Worm (Caenorhabditis elegans) whole organism, midembryonic: ENCODE results near the gene K11H12.1.
A peak's percentile ranks its signal among the peaks of the same experiment; 100 is the strongest.

ENCODE experiments used
- T22C8.4 ChIP-seq: fragments of 200-800 bp; sonication (Bioruptor generic); IDR thresholded peaks from 2 replicates; pipeline ENCODE4 v1.3.6; 2022; ENCODE audit warnings: missing genetic modification characterization, missing compliant biosample characterization
- cog-1 ChIP-seq: sonication (generic microtip); optimal IDR thresholded peaks from 2 replicates; lab custom pipeline; 2016; ENCODE audit warnings: missing genetic modification characterization, missing compliant biosample characterization
- flt-1 ChIP-seq: fragments of 200-800 bp; sonication (Bioruptor generic); IDR thresholded peaks from 2 replicates; pipeline ENCODE4 v1.3.6; 2022; ENCODE audit warnings: missing genetic modification characterization, missing compliant biosample characterization
- klf-2 ChIP-seq: fragments of 200-800 bp; sonication (Bioruptor generic); conservative IDR thresholded peaks from 2 replicates; pipeline ENCODE4 v1.3.6; 2022; ENCODE audit warnings: missing genetic modification reagents, missing genetic modification characterization, missing compliant biosample characterization
- med-1 ChIP-seq: sonication (generic microtip); optimal IDR thresholded peaks from 2 replicates; lab custom pipeline; 2017; ENCODE audit warnings: missing genetic modification characterization, mild to moderate bottlenecking, missing compliant biosample characterization, antibody characterized with exemption, missing genetic modification reagents; ENCODE audit not compliant: insufficient read depth
- ref-1 ChIP-seq: fragments of 200-800 bp; sonication (Bioruptor generic); conservative IDR thresholded peaks from 2 replicates; pipeline ENCODE4 v1.3.6; 2022; ENCODE audit warnings: missing genetic modification reagents, missing genetic modification characterization, missing compliant biosample characterization
- tab-1 ChIP-seq: fragments of 200-800 bp; sonication (Bioruptor generic); IDR thresholded peaks from 2 replicates; pipeline ENCODE4 v1.3.6; 2022; ENCODE audit warnings: missing genetic modification characterization, missing compliant biosample characterization
- ztf-23 ChIP-seq: fragments of 200-800 bp; sonication (Bioruptor generic); IDR thresholded peaks from 2 replicates; pipeline ENCODE4 v1.3.6; 2022; ENCODE audit warnings: missing genetic modification reagents, missing genetic modification characterization, missing compliant biosample characterization
- ztf-29 ChIP-seq: fragments of 200-800 bp; sonication (Bioruptor generic); IDR thresholded peaks from 2 replicates; pipeline ENCODE4 v1.3.6; 2022; ENCODE audit warnings: missing genetic modification reagents, missing genetic modification characterization, missing compliant biosample characterization

Gene K11H12.1

DNA sequence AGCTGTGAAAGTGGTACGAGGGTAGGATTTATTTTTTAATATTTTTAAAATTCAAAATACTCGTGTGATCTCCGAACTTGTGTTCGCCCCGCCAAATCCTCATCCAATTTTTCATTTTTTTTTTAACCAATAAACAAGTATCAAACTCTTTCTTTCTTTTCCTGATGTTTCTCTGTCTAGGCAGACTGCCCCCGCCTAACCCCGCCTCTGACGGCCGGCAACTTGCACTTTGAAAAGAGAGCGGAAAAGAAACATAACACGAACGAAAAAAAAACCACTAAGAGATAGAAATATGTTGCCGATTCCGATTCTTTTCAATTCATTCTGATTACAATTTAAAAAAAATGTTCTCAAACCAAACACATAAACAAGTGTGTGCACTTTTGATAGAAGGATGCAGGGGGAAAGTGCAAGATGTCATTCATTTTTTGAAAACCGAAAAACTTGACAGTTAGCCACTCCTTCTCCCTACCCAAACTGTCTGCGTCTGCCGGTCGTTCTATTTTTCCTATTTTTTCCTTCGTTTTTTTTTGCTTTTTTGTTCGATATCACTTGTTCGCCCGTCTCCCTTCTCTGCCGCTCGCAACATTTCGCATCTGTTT lies 27.2 kb downstream of the K11H12.1 start:
- TF ChIP-seq T22C8.4 (GFP tag; lab: Robert Waterston, UW) (no peak), med-1 (GFP tag; lab: Kevin White, UChicago) (no peak), klf-2 (GFP tag; lab: Robert Waterston, UW) (no peak), ztf-29 (GFP tag; lab: Robert Waterston, UW) (no peak), ref-1 (no peak), flt-1 (GFP tag; lab: Robert Waterston, UW) (no peak), cog-1 (tag; lab: Kevin White, UChicago) (no peak)

DNA sequence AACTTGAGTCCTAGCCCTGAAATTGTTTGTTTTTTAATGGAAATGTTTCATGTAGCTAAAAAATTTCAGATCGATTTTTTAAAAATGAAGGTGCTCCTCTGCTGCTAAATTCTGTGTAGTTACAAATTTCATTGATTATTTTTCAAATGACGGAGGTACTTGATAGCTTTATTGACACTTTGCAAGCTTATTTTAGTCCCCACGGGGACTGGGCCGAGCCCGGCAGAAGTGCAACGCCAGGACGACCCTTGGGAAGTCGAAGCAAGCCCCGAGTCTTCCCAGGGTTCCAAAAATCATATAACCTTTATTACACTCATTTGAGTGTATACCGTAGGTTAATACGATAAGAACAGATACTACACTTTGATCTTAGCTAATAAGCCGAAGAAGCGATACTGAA lies 29.3 kb downstream of the K11H12.1 start:
- no peak for TF ChIP-seq cog-1 (tag; lab: Kevin White, UChicago)
- TF ChIP-seq ztf-29 (GFP tag; lab: Robert Waterston, UW) = no peak
- TF ChIP-seq med-1 (GFP tag; lab: Kevin White, UChicago) = no peak
- TF ChIP-seq klf-2 (GFP tag; lab: Robert Waterston, UW) = no peak
- TF ChIP-seq flt-1 (GFP tag; lab: Robert Waterston, UW) = no peak
- TF ChIP-seq ztf-23 (GFP tag; lab: Robert Waterston, UW) = no peak
- TF ChIP-seq ref-1 = no peak
- no peak for TF ChIP-seq T22C8.4 (GFP tag; lab: Robert Waterston, UW)

DNA sequence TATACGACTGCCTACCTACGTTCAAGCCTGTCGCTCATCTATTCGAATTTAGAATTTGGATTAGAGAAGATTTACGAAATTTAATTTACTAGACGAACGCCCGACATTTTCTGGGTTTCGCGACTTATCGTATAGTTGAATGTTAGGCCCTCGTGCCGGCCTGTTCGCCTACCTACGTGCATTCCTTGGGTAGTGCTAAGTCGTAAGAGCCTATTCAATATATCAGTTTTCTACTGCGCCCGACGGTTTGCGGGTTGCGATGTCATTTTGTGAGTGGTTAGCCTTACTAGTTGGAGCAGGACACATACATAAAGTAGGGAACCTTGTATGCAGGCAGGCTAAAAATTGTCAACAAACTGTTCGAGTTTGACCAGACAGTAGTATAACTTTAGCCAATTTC lies 30.2 kb downstream of the K11H12.1 start:
- TF ChIP-seq ztf-29 (GFP tag; lab: Robert Waterston, UW) (no peak), tab-1 (no peak), med-1 (GFP tag; lab: Kevin White, UChicago) (no peak), T22C8.4 (GFP tag; lab: Robert Waterston, UW) (no peak), ztf-23 (GFP tag; lab: Robert Waterston, UW) (no peak), klf-2 (GFP tag; lab: Robert Waterston, UW) (no peak), ref-1 (no peak), flt-1 (GFP tag; lab: Robert Waterston, UW) (no peak), cog-1 (tag; lab: Kevin White, UChicago) (no peak)

DNA sequence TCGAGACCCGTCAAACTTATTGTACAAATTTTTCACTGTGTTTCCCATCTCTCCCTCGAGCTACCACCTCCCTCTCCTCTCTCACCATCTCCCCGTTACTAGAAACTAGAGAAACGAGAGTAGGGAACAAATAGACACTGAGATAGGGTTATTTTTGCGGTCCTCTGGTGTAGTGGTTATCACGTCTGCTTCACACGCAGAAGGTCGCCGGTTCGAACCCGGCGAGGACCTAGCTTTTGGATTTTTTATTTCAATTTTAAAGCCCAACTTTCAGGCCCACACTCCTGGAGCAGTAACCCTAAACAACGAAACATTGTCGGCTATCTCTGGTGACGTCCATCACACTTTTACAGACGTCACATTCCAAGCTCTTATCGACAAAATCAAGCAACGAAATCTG lies 32.9 kb downstream of the K11H12.1 start:
- TF ChIP-seq cog-1 (tag; lab: Kevin White, UChicago) = peak; percentile 75
- peak; percentile 74; the same call in 1 of the 2 replicates for TF ChIP-seq klf-2 (GFP tag; lab: Robert Waterston, UW)
- TF ChIP-seq T22C8.4 (GFP tag; lab: Robert Waterston, UW) = peak; percentile 88
- TF ChIP-seq tab-1 = peak; percentile 90
- TF ChIP-seq ref-1 = peak; percentile 76
- TF ChIP-seq ztf-29 (GFP tag; lab: Robert Waterston, UW) = peak; percentile 70; the same call in 1 of the 2 replicates
- peak; percentile 64 for TF ChIP-seq med-1 (GFP tag; lab: Kevin White, UChicago)
- peak; percentile 89 for TF ChIP-seq ztf-23 (GFP tag; lab: Robert Waterston, UW)
- peak; percentile 94 for TF ChIP-seq flt-1 (GFP tag; lab: Robert Waterston, UW)

DNA sequence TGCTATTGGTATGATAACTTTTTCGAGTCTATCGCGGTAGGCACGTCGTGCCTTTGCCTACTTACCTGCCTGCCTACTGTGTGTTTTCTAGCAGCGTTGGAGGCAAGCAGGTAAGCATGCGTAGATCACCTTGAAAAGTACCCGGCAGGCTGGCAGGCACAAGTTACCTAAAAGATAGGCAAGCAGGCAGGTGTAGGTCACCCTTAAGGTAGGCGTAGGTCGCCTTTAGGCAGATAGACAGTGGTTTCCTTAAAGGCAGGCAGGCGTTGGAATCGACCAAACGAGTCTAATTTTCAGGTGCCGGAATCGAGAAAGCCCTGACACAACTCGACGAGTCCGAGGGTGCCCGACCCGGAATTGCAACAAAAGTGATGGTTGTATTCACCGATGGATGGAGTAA lies 33.5 kb downstream of the K11H12.1 start:
- no peak for TF ChIP-seq cog-1 (tag; lab: Kevin White, UChicago)

DNA sequence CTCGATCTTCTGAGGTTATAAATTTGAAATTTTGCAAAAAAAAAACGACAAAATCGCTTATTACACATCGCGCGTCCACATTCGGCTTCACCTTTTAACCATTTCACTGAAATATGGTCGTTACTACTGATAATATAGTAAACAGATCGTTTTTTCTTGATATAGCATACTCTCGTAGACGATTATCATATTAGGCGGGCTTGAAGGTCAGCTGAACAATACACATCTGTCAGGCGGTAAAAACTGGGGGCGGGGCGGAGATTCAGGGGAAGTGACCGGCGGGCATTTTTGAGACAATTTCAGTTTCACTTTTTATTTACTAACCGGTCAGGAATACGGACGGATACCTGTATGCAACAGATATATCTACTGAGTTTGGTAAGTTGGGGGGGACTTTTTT lies 38.0 kb downstream of the K11H12.1 start, which contains the start of gene C18H7.1:
C18H7.1 (plus strand) TSS at position 301 of the 400 bp plus-strand sequence.
- TF ChIP-seq T22C8.4 (GFP tag; lab: Robert Waterston, UW) (no peak), ztf-29 (GFP tag; lab: Robert Waterston, UW) (no peak), cog-1 (tag; lab: Kevin White, UChicago) (no peak), med-1 (GFP tag; lab: Kevin White, UChicago) (no peak), ref-1 (no peak), tab-1 (no peak), klf-2 (GFP tag; lab: Robert Waterston, UW) (no peak), ztf-23 (GFP tag; lab: Robert Waterston, UW) (no peak), flt-1 (GFP tag; lab: Robert Waterston, UW) (no peak)

DNA sequence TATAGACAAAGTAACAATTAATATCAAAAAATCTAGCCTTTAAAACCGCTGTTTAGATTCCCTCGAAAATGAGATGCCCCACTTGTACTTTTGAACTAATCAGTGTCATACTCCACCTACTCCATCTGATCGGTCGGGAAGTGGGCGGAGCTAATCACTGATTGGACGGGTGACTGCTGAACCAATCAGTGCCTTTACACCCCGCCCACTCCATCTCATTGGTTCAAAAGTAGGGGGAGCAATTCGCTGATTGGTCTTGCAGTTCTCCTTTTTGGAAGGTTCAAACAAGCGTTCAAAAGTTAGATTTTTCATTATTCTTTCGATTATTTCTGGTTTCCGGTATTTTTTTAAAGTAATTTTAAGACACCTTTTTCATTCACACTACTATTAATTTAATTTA lies 40.1 kb downstream of the K11H12.1 start:
- TF ChIP-seq flt-1 (GFP tag; lab: Robert Waterston, UW) (no peak), ztf-23 (GFP tag; lab: Robert Waterston, UW) (no peak), med-1 (GFP tag; lab: Kevin White, UChicago) (no peak), T22C8.4 (GFP tag; lab: Robert Waterston, UW) (no peak), klf-2 (GFP tag; lab: Robert Waterston, UW) (no peak), tab-1 (no peak), ref-1 (no peak), ztf-29 (GFP tag; lab: Robert Waterston, UW) (no peak), cog-1 (tag; lab: Kevin White, UChicago) (no peak)

DNA sequence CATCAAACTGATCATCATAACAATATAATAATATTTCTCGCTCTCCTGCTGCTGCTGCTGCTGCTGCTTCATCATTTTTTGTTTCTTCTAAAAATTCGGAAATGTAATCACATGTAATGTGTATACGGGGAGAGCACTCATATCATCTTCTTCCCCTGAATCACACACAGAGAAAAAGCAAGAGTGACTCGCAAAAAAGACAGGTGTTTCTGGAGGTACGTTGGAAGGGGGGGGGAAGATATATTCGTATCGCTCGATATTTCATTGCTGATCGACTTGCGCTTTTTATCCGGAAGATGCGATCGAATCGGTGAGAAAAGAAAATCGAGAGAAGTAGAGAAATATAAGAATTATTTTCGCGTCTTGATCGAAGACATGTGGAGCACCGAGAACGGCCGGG lies 45.6 kb downstream of the K11H12.1 start:
- TF ChIP-seq flt-1 (GFP tag; lab: Robert Waterston, UW) (no peak), ztf-23 (GFP tag; lab: Robert Waterston, UW) (no peak), tab-1 (no peak)

DNA sequence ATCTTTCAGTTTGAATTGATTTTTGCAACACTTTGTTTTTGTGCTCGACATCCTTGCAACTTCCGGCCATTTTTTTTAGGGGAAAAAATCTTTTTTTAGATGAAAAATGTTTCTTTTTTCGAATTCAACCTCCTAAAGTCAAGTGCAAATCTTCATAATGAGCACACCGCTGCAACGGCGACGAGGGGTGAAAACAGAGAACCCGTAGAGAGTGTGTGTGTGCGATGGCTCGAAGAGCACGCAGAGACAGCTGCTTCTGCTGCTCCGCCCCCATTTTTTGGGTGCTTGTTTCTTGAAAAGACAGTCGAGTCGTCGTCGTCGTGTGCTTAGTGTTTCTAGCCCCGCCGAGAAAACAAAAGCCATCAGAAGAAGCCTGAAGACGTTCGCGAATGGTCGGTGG lies 47.2 kb downstream of the K11H12.1 start, which contains the start of gene inx-18:
inx-18 (plus strand) TSS at position 301 of the 400 bp plus-strand sequence.
- TF ChIP-seq ref-1 = no peak
- TF ChIP-seq T22C8.4 (GFP tag; lab: Robert Waterston, UW) = no peak
- TF ChIP-seq tab-1 = no peak
- no peak for TF ChIP-seq cog-1 (tag; lab: Kevin White, UChicago)

DNA sequence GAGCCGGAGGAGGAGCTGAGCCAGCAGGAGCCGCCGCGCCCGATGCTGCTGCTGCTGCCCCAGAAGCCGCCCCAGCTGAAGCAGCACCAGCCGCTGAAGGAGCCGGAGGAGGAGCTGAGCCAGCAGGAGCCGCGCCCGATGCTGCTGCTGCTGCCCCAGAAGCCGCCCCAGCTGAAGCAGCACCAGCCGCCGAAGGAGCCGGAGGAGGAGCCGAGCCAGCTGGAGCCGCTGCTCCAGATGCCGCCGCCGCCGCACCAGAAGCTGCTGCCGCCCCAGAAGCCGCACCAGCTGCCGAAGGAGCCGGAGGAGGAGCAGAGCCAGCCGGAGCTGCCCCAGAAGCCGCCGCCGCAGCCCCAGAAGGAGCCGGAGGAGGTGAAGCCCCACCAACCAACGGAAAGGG lies 47.8 kb downstream of the K11H12.1 start:
- TF ChIP-seq flt-1 (GFP tag; lab: Robert Waterston, UW) (no peak), tab-1 (no peak), T22C8.4 (GFP tag; lab: Robert Waterston, UW) (no peak), ref-1 (no peak), cog-1 (tag; lab: Kevin White, UChicago) (no peak), klf-2 (GFP tag; lab: Robert Waterston, UW) (no peak), ztf-23 (GFP tag; lab: Robert Waterston, UW) (no peak), med-1 (GFP tag; lab: Kevin White, UChicago) (no peak), ztf-29 (GFP tag; lab: Robert Waterston, UW) (no peak)
